Worm (Caenorhabditis elegans): ENCODE results near the gene sdz-11.

Gene sdz-11

ce11 chrII:3724175-3724715 lies 27.8 kb downstream of the sdz-11 start, which contains the start of gene C46E10.1:
C46E10.1 (plus strand) TSS chrII:3724225.
- TF ChIP-seq jun-1 (tag; optimal IDR thresholded peaks at IDR 0.05) (no peak), unc-98 (GFP tag; IDR thresholded peaks at IDR 0.05) (no peak), ztf-4 (tag; optimal IDR thresholded peaks at IDR 0.05) (no peak)

DNA sequence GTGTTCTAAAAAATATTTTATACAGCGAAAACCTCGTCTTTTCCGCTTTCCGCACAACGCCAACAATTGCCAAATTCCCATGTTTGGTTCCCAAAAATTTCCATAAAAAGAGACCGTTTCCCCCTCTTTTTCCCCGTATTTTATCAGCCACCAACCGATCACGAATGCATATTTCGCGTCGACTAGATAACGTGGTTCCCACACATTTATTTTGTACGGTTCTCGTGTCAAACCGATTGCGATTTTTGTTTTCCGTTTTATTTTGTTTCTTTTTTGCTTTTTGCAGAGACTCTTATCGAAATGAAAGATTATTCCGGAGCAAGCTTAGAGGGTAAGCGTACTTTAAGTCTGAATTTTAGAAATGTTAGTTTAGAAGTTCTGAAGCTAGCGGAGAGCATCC lies 31.1 kb downstream of the sdz-11 start, which contains the start of gene C46E10.3:
Gene C46E10.3, plus strand, starts transcription at position 301 of the 400 bp plus-strand sequence.
- TF ChIP-seq efl-1 (optimal IDR thresholded peaks at IDR 0.05) (no peak), efl-1 (GFP tag; optimal IDR thresholded peaks at IDR 0.05 in 1 of 2) (no peak), dpl-1 (GFP tag; optimal IDR thresholded peaks at IDR 0.05) (no peak)

ce11 chrII:3716961-3717360 lies 35.1 kb downstream of the sdz-11 start, which contains the start of gene fbxc-52:
fbxc-52 (plus strand) TSS chrII:3717261.
- TF ChIP-seq tlp-1 (tag; optimal IDR thresholded peaks at IDR 0.05), result no peak
- no peak for TF ChIP-seq ceh-82 (tag; optimal IDR thresholded peaks at IDR 0.05)
- TF ChIP-seq egl-27 (tag; optimal IDR thresholded peaks at IDR 0.05), result no peak
- no peak for TF ChIP-seq ztf-4 (tag; optimal IDR thresholded peaks at IDR 0.05)
- TF ChIP-seq nhr-76 (tag; optimal IDR thresholded peaks at IDR 0.05), result no peak
- TF ChIP-seq ceh-90 (tag; optimal IDR thresholded peaks at IDR 0.05), result no peak
- TF ChIP-seq pax-3 (tag; optimal IDR thresholded peaks at IDR 0.05), result no peak
- no peak for TF ChIP-seq unc-30 (tag; optimal IDR thresholded peaks at IDR 0.05)
- TF ChIP-seq unc-86 (tag; optimal IDR thresholded peaks at IDR 0.05), result no peak
- no peak for TF ChIP-seq lin-15B (tag; optimal IDR thresholded peaks at IDR 0.05)
- TF ChIP-seq xbp-1 (tag; optimal IDR thresholded peaks at IDR 0.05), result no peak
- no peak for TF ChIP-seq lin-39 (tag; optimal IDR thresholded peaks at IDR 0.05)
- no peak for TF ChIP-seq nhr-84 (tag; optimal IDR thresholded peaks at IDR 0.05)

- TF ChIP-seq nhr-84 (tag; optimal IDR thresholded peaks at IDR 0.05) (no peak), pag-3 (tag; optimal IDR thresholded peaks at IDR 0.05; ENCODE audit: borderline replicate concordance, insufficient read depth) (no peak), zag-1 (tag; optimal IDR thresholded peaks at IDR 0.05) (no peak), lsy-2 (tag; optimal IDR thresholded peaks at IDR 0.05) (no peak), dsc-1 (tag; optimal IDR thresholded peaks at IDR 0.05) (no peak), ztf-4 (tag; optimal IDR thresholded peaks at IDR 0.05) (no peak)
These were observed 35.6 kb downstream of the sdz-11 start, which contains the start of gene srh-99 for ce11 chrII:3716455-3716854. srh-99 (minus strand) TSS chrII:3716555.

DNA sequence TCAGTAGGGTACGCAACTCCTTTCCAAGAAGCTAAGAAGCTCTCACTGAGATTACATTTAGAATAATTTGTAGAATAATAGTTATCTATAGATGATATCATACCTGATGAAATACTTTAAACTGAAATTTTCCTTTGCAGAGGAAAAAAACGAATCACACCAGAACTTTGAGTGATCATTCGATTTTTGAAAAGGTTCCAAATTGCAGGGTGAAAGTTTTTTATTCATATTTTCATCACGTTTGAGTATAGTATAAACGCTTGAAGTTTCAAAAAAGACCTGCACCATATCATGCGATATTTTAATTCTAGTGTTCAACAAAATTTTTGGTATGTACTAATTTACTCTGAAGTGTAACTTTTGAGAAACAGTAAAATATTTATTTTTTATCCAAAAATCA lies 37.5 kb downstream of the sdz-11 start, which contains the start of gene srh-100:
Gene srh-100, minus strand, starts transcription at position 101 of the 400 bp plus-strand sequence.
- TF ChIP-seq nhr-28 (tag; optimal IDR thresholded peaks at IDR 0.05) (no peak), grh-1 (GFP tag; IDR thresholded peaks at IDR 0.05) (no peak), unc-130 (tag; optimal IDR thresholded peaks at IDR 0.05) (no peak), ceh-63 (GFP tag; optimal IDR thresholded peaks at IDR 0.05) (no peak), nhr-19 (GFP tag; conservative IDR thresholded peaks at IDR 0.05) (no peak), lin-14 (GFP tag; optimal IDR thresholded peaks at IDR 0.05) (no peak), ceh-82 (tag; optimal IDR thresholded peaks at IDR 0.05) (no peak), nhr-20 (tag; optimal IDR thresholded peaks at IDR 0.05) (no peak), egl-13 (tag; optimal IDR thresholded peaks at IDR 0.05) (no peak), pax-3 (tag; optimal IDR thresholded peaks at IDR 0.05) (no peak), vab-15 (tag; optimal IDR thresholded peaks at IDR 0.05) (no peak), ama-1 (optimal IDR thresholded peaks at IDR 0.05) (no peak), ceh-88 (GFP tag; IDR thresholded peaks at IDR 0.05) (no peak), hlh-4 (tag; optimal IDR thresholded peaks at IDR 0.05) (no peak), lin-39 (tag; optimal IDR thresholded peaks at IDR 0.05) (no peak)
